Fruit fly (Drosophila melanogaster): ENCODE data around the gene Ssl1.

Ssl1 gene

DNA sequence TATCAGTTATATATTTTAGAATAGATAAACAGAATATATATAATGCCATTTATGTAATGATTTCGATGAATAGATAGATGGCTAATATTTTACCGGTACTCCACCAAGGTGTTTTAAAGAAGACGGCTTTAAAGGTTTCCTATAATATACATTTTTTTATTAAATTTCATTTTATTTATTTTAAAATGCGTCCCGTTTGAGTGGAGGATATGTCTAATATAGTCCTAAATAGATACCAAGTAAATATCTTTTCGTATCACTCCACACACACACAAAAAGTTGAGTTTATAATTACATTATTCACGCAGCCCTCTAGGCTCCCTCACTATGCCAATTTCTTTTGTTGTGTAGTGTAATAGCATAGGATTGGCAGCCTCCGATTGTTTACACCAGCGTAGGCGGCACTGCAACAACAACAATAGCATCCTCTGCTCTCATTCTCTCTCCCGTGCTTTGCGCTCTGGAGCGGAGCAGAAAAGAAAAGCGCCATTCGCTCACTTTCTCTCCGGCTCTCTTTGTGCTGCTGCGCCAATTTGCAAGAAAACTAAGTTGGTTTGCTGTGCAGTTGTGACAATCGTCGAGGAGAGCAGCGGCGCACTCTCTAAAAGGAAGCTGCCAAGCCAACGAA, 31.1 kb downstream of the Ssl1 start, which contains the start of gene CG12768 (continued):
- peak; percentile 32; the same call in 1 of the 2 replicates for TF ChIP-seq slbo (GFP tag; IDR thresholded peaks at IDR 0.05)
- TF ChIP-seq zfh1 (GFP tag; IDR thresholded peaks at IDR 0.05): 0 out of 3 replicates have a peak, but pooled peaks have one; percentile 15
- no peak for TF ChIP-seq tin (GFP tag; optimal IDR thresholded peaks at IDR 0.05)
- no peak for TF ChIP-seq schlank (tag; optimal IDR thresholded peaks at IDR 0.05)
- 0 out of 3 replicates have a peak, but pooled peaks have one; percentile 31 for TF ChIP-seq row (GFP tag; IDR thresholded peaks at IDR 0.05)
- no peak for TF ChIP-seq NfI (GFP tag; optimal IDR thresholded peaks at IDR 0.05)
- peak; percentile 36 for TF ChIP-seq Asciz (GFP tag; optimal IDR thresholded peaks at IDR 0.05)
- no peak for TF ChIP-seq gsb (GFP tag; IDR thresholded peaks at IDR 0.05)
- TF ChIP-seq btn (GFP tag; optimal IDR thresholded peaks at IDR 0.05): no peak
- TF ChIP-seq CG17568 (GFP tag; optimal IDR thresholded peaks at IDR 0.05): no peak
- TF ChIP-seq gcm (GFP tag; optimal IDR thresholded peaks at IDR 0.05): no peak
- peak; percentile 45 for TF ChIP-seq Meics (GFP tag; optimal IDR thresholded peaks at IDR 0.05)
- TF ChIP-seq CG11085 (GFP tag; IDR thresholded peaks at IDR 0.05): no peak
- no peak for TF ChIP-seq ash1 (GFP tag; optimal IDR thresholded peaks at IDR 0.05)
- peak; percentile 9 for TF ChIP-seq CG15269 (tag; optimal IDR thresholded peaks at IDR 0.05)
- TF ChIP-seq CG5245 (GFP tag; optimal IDR thresholded peaks at IDR 0.05): no peak
- no peak for TF ChIP-seq jing (GFP tag; optimal IDR thresholded peaks at IDR 0.05)
- no peak for TF ChIP-seq sob (GFP tag; IDR thresholded peaks at IDR 0.05)
- TF ChIP-seq CG8944 (GFP tag; optimal IDR thresholded peaks at IDR 0.05): no peak
- TF ChIP-seq eve (GFP tag; optimal IDR thresholded peaks at IDR 0.05): no peak
- no peak for TF ChIP-seq CG4854 (GFP tag; optimal IDR thresholded peaks at IDR 0.05)
- no peak for TF ChIP-seq CG17802 (tag; optimal IDR thresholded peaks at IDR 0.05)
- TF ChIP-seq Usf (GFP tag; optimal IDR thresholded peaks at IDR 0.05): peak; percentile 7
- no peak for TF ChIP-seq YL-1 (GFP tag; optimal IDR thresholded peaks at IDR 0.05)
- TF ChIP-seq Dek (tag; optimal IDR thresholded peaks at IDR 0.05): no peak
- no peak for TF ChIP-seq Mad (GFP tag; optimal IDR thresholded peaks at IDR 0.05)
- TF ChIP-seq Gsc (GFP tag; IDR thresholded peaks at IDR 0.05): no peak
- no peak for TF ChIP-seq fd3F (GFP tag; optimal IDR thresholded peaks at IDR 0.05)
- no peak for TF ChIP-seq CG11093 (GFP tag; IDR thresholded peaks at IDR 0.05)
- peak; percentile 37; the same call in 1 of the 2 replicates for TF ChIP-seq ara (GFP tag; IDR thresholded peaks at IDR 0.05)
- TF ChIP-seq CG1529 (GFP tag; optimal IDR thresholded peaks at IDR 0.05): peak; percentile 30
- TF ChIP-seq CG7963 (GFP tag; IDR thresholded peaks at IDR 0.05; ENCODE audit: partially characterized antibody): no peak
- TF ChIP-seq Nf-YC (tag; optimal IDR thresholded peaks at IDR 0.05): no peak
- no peak for TF ChIP-seq caup (GFP tag; optimal IDR thresholded peaks at IDR 0.05; ENCODE audit: severe bottlenecking)
- no peak for TF ChIP-seq Atf6 (GFP tag; IDR thresholded peaks at IDR 0.05)
- no peak for TF ChIP-seq sna (GFP tag; IDR thresholded peaks at IDR 0.05; ENCODE audit: partially characterized antibody)
- no peak for TF ChIP-seq sc (optimal IDR thresholded peaks at IDR 0.05)
- TF ChIP-seq sc (GFP tag; optimal IDR thresholded peaks at IDR 0.05): peak; percentile 9
- TF ChIP-seq tx (GFP tag; optimal IDR thresholded peaks at IDR 0.05): no peak
- TF ChIP-seq CG11695 (GFP tag; IDR thresholded peaks at IDR 0.05): no peak
- no peak for TF ChIP-seq Hsf (GFP tag; optimal IDR thresholded peaks at IDR 0.05)
- peak; percentile 61 for TF ChIP-seq gem (tag; optimal IDR thresholded peaks at IDR 0.05)
- TF ChIP-seq CG14050 (GFP tag; IDR thresholded peaks at IDR 0.05): no peak
- no peak for TF ChIP-seq Fer3 (tag; optimal IDR thresholded peaks at IDR 0.05)
- no peak for TF ChIP-seq MTF-1 (GFP tag; optimal IDR thresholded peaks at IDR 0.05; ENCODE audit: borderline replicate concordance)
- no peak for TF ChIP-seq CG17829 (tag; optimal IDR thresholded peaks at IDR 0.05)
- no peak for TF ChIP-seq CG2199 (GFP tag; IDR thresholded peaks at IDR 0.05)
- no peak for TF ChIP-seq vvl (GFP tag; IDR thresholded peaks at IDR 0.05)
- TF ChIP-seq CG15073 (GFP tag; optimal IDR thresholded peaks at IDR 0.05): no peak
- TF ChIP-seq Atf-2 (GFP tag; optimal IDR thresholded peaks at IDR 0.05): no peak
- no peak for TF ChIP-seq rib (GFP tag; IDR thresholded peaks at IDR 0.05)
